Worm (Caenorhabditis elegans) whole organism, mixed stage, embryonic: ENCODE measurements around the gene srx-110.

ENCODE experiments used
- lin-13 ChIP-seq: fragments of 150-350 bp; optimal IDR thresholded peaks from 2 replicates; lab custom pipeline; 2014; ENCODE audit warnings: missing biosample characterization, missing genetic modification characterization
- nhr-237 ChIP-seq: fragments of 150-350 bp; optimal IDR thresholded peaks from 2 replicates; lab custom pipeline; 2014; ENCODE audit warnings: missing biosample characterization, missing genetic modification characterization
- sptf-1 ChIP-seq: sonication (generic microtip); optimal IDR thresholded peaks from 2 replicates; lab custom pipeline; 2017; ENCODE audit warnings: mild to moderate bottlenecking, missing genetic modification characterization, moderate library complexity, missing compliant biosample characterization

DNA sequence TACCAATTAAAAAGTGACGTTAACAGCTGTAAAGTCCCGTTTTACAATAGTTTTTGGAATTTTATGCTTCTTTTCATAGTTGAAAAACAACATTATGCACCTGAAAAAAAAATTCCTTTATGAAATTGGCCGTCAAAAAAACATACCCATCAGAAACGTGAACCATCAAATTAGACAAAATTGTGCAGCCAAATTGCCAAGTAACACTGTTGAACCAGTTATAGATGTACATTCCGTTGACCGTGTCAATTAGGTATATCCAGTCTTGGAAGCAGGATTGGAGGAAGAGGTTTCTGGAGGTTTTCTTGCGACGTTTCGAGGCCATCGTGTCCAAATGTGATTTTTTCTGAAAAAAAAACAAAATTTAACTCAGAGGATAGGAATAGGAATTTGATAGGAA, 40.0 kb upstream of the srx-110 start, which contains the start of gene srx-97:
- TF ChIP-seq nhr-237 (tag; lab: Kevin White, UChicago) = no peak
- TF ChIP-seq sptf-1 (tag; lab: Kevin White, UChicago) = no peak
- TF ChIP-seq lin-13 = no peak
